Worm (Caenorhabditis elegans): ENCODE data around the gene C49G7.7.

The C49G7.7 gene

ce11 chrV:3994048-3994447 is 40.2 kb upstream of the C49G7.7 start, which contains the start of gene K09D9.9:
TSS of gene K09D9.9 (minus strand) at chrV:3994148.
- TF ChIP-seq zag-1 (tag; optimal IDR thresholded peaks at IDR 0.05): no peak
- no peak for TF ChIP-seq sma-3 (GFP tag; optimal IDR thresholded peaks at IDR 0.05)
- TF ChIP-seq F13H6.1 (tag; optimal IDR thresholded peaks at IDR 0.05): no peak
- TF ChIP-seq ztf-1 (GFP tag; conservative IDR thresholded peaks at IDR 0.05): no peak
- no peak for TF ChIP-seq lin-11 (tag; optimal IDR thresholded peaks at IDR 0.05)
- TF ChIP-seq R02D3.7 (tag; optimal IDR thresholded peaks at IDR 0.05): no peak

- TF ChIP-seq nhr-23 (tag; optimal IDR thresholded peaks at IDR 0.05) (no peak), snpc-4 (tag; optimal IDR thresholded peaks at IDR 0.05) (no peak)
Measured at ce11 chrV:3995838-3996237, 38.4 kb upstream of the C49G7.7 start, which contains the start of gene srx-62. TSS of gene srx-62 (minus strand) at chrV:3995938.

- TF ChIP-seq alr-1 (tag; optimal IDR thresholded peaks at IDR 0.05) (no peak), zag-1 (tag; optimal IDR thresholded peaks at IDR 0.05) (no peak), unc-55 (GFP tag; optimal IDR thresholded peaks at IDR 0.05) (no peak), egl-27 (tag; optimal IDR thresholded peaks at IDR 0.05) (no peak), snpc-4 (tag; optimal IDR thresholded peaks at IDR 0.05) (no peak), gmeb-1 (tag; optimal IDR thresholded peaks at IDR 0.05) (no peak), crh-2 (tag; optimal IDR thresholded peaks at IDR 0.05) (no peak), dmd-4 (tag; optimal IDR thresholded peaks at IDR 0.05) (no peak), lin-39 (tag; optimal IDR thresholded peaks at IDR 0.05) (no peak), Y55F3AM.14 (GFP tag; optimal IDR thresholded peaks at IDR 0.05) (no peak), nhr-12 (tag; optimal IDR thresholded peaks at IDR 0.05) (no peak), nhr-10 (tag; optimal IDR thresholded peaks at IDR 0.05) (no peak), ztf-1 (GFP tag; conservative IDR thresholded peaks at IDR 0.05) (no peak), nhr-237 (tag; optimal IDR thresholded peaks at IDR 0.05) (no peak), unc-62 (GFP tag; optimal IDR thresholded peaks at IDR 0.05) (no peak), aly-2 (tag; optimal IDR thresholded peaks at IDR 0.05) (no peak)
Measured at ce11 chrV:4004577-4004976, 29.7 kb upstream of the C49G7.7 start.

- no peak for TF ChIP-seq elt-1 (tag; optimal IDR thresholded peaks at IDR 0.05)
- TF ChIP-seq nhr-129 (tag; optimal IDR thresholded peaks at IDR 0.05): no peak
- TF ChIP-seq elt-3 (tag; optimal IDR thresholded peaks at IDR 0.05): no peak
- TF ChIP-seq C34F6.9 (tag; optimal IDR thresholded peaks at IDR 0.05): no peak
- TF ChIP-seq unc-62 (GFP tag; optimal IDR thresholded peaks at IDR 0.05): no peak
- no peak for TF ChIP-seq aly-2 (tag; optimal IDR thresholded peaks at IDR 0.05)
- TF ChIP-seq egl-27 (tag; optimal IDR thresholded peaks at IDR 0.05): no peak
- no peak for TF ChIP-seq skn-1 (tag; optimal IDR thresholded peaks at IDR 0.05)
- TF ChIP-seq nhr-11 (tag; optimal IDR thresholded peaks at IDR 0.05): no peak
- TF ChIP-seq unc-39 (tag; optimal IDR thresholded peaks at IDR 0.05): no peak
- no peak for TF ChIP-seq peb-1 (tag; optimal IDR thresholded peaks at IDR 0.05)
- TF ChIP-seq fos-1 (tag; optimal IDR thresholded peaks at IDR 0.05): no peak
- TF ChIP-seq nhr-21 (tag; optimal IDR thresholded peaks at IDR 0.05): no peak
- no peak for TF ChIP-seq nhr-23 (tag; optimal IDR thresholded peaks at IDR 0.05)
- TF ChIP-seq nhr-237 (tag; optimal IDR thresholded peaks at IDR 0.05): no peak
- TF ChIP-seq gmeb-1 (tag; optimal IDR thresholded peaks at IDR 0.05): no peak
Measured at ce11 chrV:4005219-4005618, 29.1 kb upstream of the C49G7.7 start, which contains the start of gene srh-8. TSS of gene srh-8 (plus strand) at chrV:4005519.

- TF ChIP-seq ceh-82 (tag; optimal IDR thresholded peaks at IDR 0.05): no peak
- no peak for TF ChIP-seq aly-2 (tag; optimal IDR thresholded peaks at IDR 0.05)
- TF ChIP-seq nhr-21 (tag; optimal IDR thresholded peaks at IDR 0.05): no peak
- no peak for TF ChIP-seq crh-2 (tag; optimal IDR thresholded peaks at IDR 0.05)
- no peak for TF ChIP-seq mab-5 (tag; optimal IDR thresholded peaks at IDR 0.05)
- no peak for TF ChIP-seq C34F6.9 (tag; optimal IDR thresholded peaks at IDR 0.05)
- TF ChIP-seq lin-39 (tag; optimal IDR thresholded peaks at IDR 0.05): no peak
Measured at ce11 chrV:4007927-4008326, 26.3 kb upstream of the C49G7.7 start, which contains the start of gene srh-7. TSS of gene srh-7 (plus strand) at chrV:4008227.

- no peak for TF ChIP-seq lin-13 (GFP tag; optimal IDR thresholded peaks at IDR 0.05)
- TF ChIP-seq lin-11 (tag; optimal IDR thresholded peaks at IDR 0.05): no peak
Measured at ce11 chrV:4010170-4010569, 24.1 kb upstream of the C49G7.7 start, which contains the start of gene srh-4. TSS of gene srh-4 (plus strand) at chrV:4010470.

Measured in whole organism, L2 larva.